Fruit fly (Drosophila melanogaster) whole organism, wandering third instar larva: ENCODE data around the gene ND-B17.2.

Experiments
- Abd-B ChIP-seq: fragments of >200 bp; optimal IDR thresholded peaks from 2 replicates; lab custom pipeline; 2017; ENCODE audit warnings: missing biosample characterization, missing genetic modification characterization
- CG32264 ChIP-seq: fragments of 200-800 bp; sonication (Bioruptor generic); optimal IDR thresholded peaks from 2 replicates; lab custom pipeline; 2016; ENCODE audit warnings: missing biosample characterization, missing genetic modification characterization
- CG9705 ChIP-seq: fragments of 200-800 bp; sonication (Bioruptor generic); optimal IDR thresholded peaks from 2 replicates; lab custom pipeline; 2018; ENCODE audit warnings: missing biosample characterization, mild to moderate bottlenecking, missing genetic modification characterization
- CrebA ChIP-seq: fragments of 200-800 bp; sonication (Bioruptor generic); optimal IDR thresholded peaks from 2 replicates; lab custom pipeline; 2016; ENCODE audit warnings: missing biosample characterization, mild to moderate bottlenecking, missing genetic modification characterization, borderline replicate concordance
- Dfd ChIP-seq: fragments of >200 bp; optimal IDR thresholded peaks from 2 replicates; lab custom pipeline; 2017; ENCODE audit warnings: missing biosample characterization, missing genetic modification characterization
- Dif ChIP-seq: fragments of 200-275, 200-300 bp; sonication (Bioruptor generic); optimal IDR thresholded peaks from 2 replicates; lab custom pipeline; 2018; ENCODE audit warnings: missing biosample characterization, missing genetic modification characterization; ENCODE audit not compliant: partially characterized antibody
- GATAd ChIP-seq: sonication (Bioruptor generic); optimal IDR thresholded peaks from 2 replicates; lab custom pipeline; 2016; ENCODE audit warnings: missing biosample characterization, missing genetic modification characterization
- HLH106 ChIP-seq: fragments of 200-800 bp; optimal IDR thresholded peaks from 3 replicates; lab custom pipeline; 2019; ENCODE audit warnings: missing biosample characterization, mild to moderate bottlenecking, missing genetic modification characterization, moderate library complexity
- Hnf4 ChIP-seq: fragments of 200-800 bp; sonication (Bioruptor generic); optimal IDR thresholded peaks from 2 replicates; lab custom pipeline; 2016; ENCODE audit warnings: missing biosample characterization, mild to moderate bottlenecking, missing genetic modification characterization
- Hr78 ChIP-seq: fragments of >200 bp; optimal IDR thresholded peaks from 2 replicates; lab custom pipeline; 2017; ENCODE audit warnings: missing biosample characterization, missing genetic modification characterization
- Hr83 ChIP-seq: fragments of 200-300 bp; sonication (Bioruptor generic); optimal IDR thresholded peaks from 2 replicates; lab custom pipeline; 2016; ENCODE audit warnings: missing biosample characterization, mild to moderate bottlenecking, missing genetic modification characterization, moderate library complexity; ENCODE audit not compliant: poor library complexity, severe bottlenecking
- Jra ChIP-seq: sonication (Bioruptor generic); optimal IDR thresholded peaks from 2 replicates; lab custom pipeline; 2016; ENCODE audit warnings: missing biosample characterization, missing genetic modification characterization
- Mio ChIP-seq: sonication (Bioruptor generic); optimal IDR thresholded peaks from 2 replicates; lab custom pipeline; 2016; ENCODE audit warnings: missing biosample characterization, missing genetic modification characterization
- Myc ChIP-seq: fragments of >200 bp; optimal IDR thresholded peaks from 2 replicates; lab custom pipeline; 2017
- N ChIP-seq: fragments of >200 bp; optimal IDR thresholded peaks from 2 replicates; lab custom pipeline; 2018; ENCODE audit warnings: missing biosample characterization, missing external identifiers, missing genetic modification characterization
- OdsH ChIP-seq: fragments of 200-800 bp; sonication (Bioruptor generic); optimal IDR thresholded peaks from 2 replicates; lab custom pipeline; 2016; ENCODE audit warnings: missing biosample characterization, mild to moderate bottlenecking, missing genetic modification characterization
- Rel ChIP-seq, 2 experiments: fragments of 200-800 bp; sonication (Bioruptor generic) in 1 of 2; optimal IDR thresholded peaks; 2 replicates in 1 of 2; 3 replicates in 1 of 2; lab custom pipeline; 2016 to 2019; ENCODE audit warnings: mild to moderate bottlenecking in 2 of 2, missing biosample characterization in 2 of 2, missing genetic modification characterization in 2 of 2, moderate library complexity in 1 of 2
- Sp1 ChIP-seq: fragments of 200-800 bp; sonication (Bioruptor generic); optimal IDR thresholded peaks from 3 replicates; lab custom pipeline; 2019; ENCODE audit warnings: missing biosample characterization, mild to moderate bottlenecking, missing genetic modification characterization, moderate library complexity
- Vsx2 ChIP-seq: fragments of 200-300, 225-300 bp; sonication (Bioruptor generic); optimal IDR thresholded peaks from 2 replicates; lab custom pipeline; 2018; ENCODE audit warnings: missing biosample characterization, missing genetic modification characterization; ENCODE audit not compliant: partially characterized antibody
- br ChIP-seq: fragments of 200-800 bp; sonication (Bioruptor generic); optimal IDR thresholded peaks from 2 replicates; lab custom pipeline; 2016; ENCODE audit warnings: missing biosample characterization, missing genetic modification characterization
- brk ChIP-seq: fragments of 200-800 bp; sonication (Bioruptor generic); optimal IDR thresholded peaks from 2 replicates; lab custom pipeline; 2016; ENCODE audit warnings: missing biosample characterization, mild to moderate bottlenecking, missing genetic modification characterization
- dl ChIP-seq, 2 experiments: fragments of 175-275, 200-275 bp in 1 of 2; fragments of 200-275 bp in 1 of 2; sonication (Bioruptor generic); optimal IDR thresholded peaks; lab custom pipeline; 2018; ENCODE audit warnings: mild to moderate bottlenecking in 2 of 2, missing biosample characterization in 2 of 2, missing genetic modification characterization in 2 of 2, moderate library complexity in 2 of 2; ENCODE audit not compliant: partially characterized antibody in 2 of 2, insufficient read depth in 1 of 2
- dmrt93B ChIP-seq: fragments of 200-800 bp; sonication (Bioruptor generic); optimal IDR thresholded peaks from 2 replicates; lab custom pipeline; 2018; ENCODE audit warnings: missing biosample characterization, mild to moderate bottlenecking, missing genetic modification characterization
- dsf ChIP-seq: sonication (Bioruptor generic); optimal IDR thresholded peaks from 2 replicates; lab custom pipeline; 2016; ENCODE audit warnings: missing biosample characterization, missing genetic modification characterization, borderline replicate concordance
- ey ChIP-seq: fragments of 200-800 bp; sonication (Bioruptor generic); optimal IDR thresholded peaks from 2 replicates; lab custom pipeline; 2016; ENCODE audit warnings: missing biosample characterization, missing genetic modification characterization
- foxo ChIP-seq, 2 experiments: fragments of 200-800 bp; sonication (Bioruptor generic); optimal IDR thresholded peaks; 2 replicates in 1 of 2; 3 replicates in 1 of 2; lab custom pipeline; 2016 to 2017; ENCODE audit warnings: missing biosample characterization in 2 of 2, missing genetic modification characterization in 2 of 2
- fru ChIP-seq: fragments of 200-800 bp; sonication (Bioruptor generic); optimal IDR thresholded peaks from 3 replicates; lab custom pipeline; 2016; ENCODE audit warnings: missing biosample characterization, mild to moderate bottlenecking, missing genetic modification characterization
- jim ChIP-seq: fragments of 175-275, 200-325 bp; sonication (Bioruptor generic); optimal IDR thresholded peaks from 2 replicates; lab custom pipeline; 2016; ENCODE audit warnings: missing biosample characterization, mild to moderate bottlenecking, missing genetic modification characterization
- lola ChIP-seq: fragments of >200 bp; optimal IDR thresholded peaks from 2 replicates; lab custom pipeline; 2017; ENCODE audit warnings: missing biosample characterization, missing genetic modification characterization
- pan ChIP-seq: fragments of >200 bp; optimal IDR thresholded peaks from 2 replicates; lab custom pipeline; 2017
- psq ChIP-seq: fragments of 200-800 bp; sonication (Bioruptor generic); optimal IDR thresholded peaks from 3 replicates; lab custom pipeline; 2017; ENCODE audit warnings: missing biosample characterization, mild to moderate bottlenecking, missing genetic modification characterization, moderate library complexity
- rgr ChIP-seq: fragments of 200-800 bp; sonication (Bioruptor generic); optimal IDR thresholded peaks from 3 replicates; lab custom pipeline; 2016; ENCODE audit warnings: missing biosample characterization, mild to moderate bottlenecking, missing genetic modification characterization
- sage ChIP-seq: fragments of 200-800 bp; sonication (Bioruptor generic); optimal IDR thresholded peaks from 2 replicates; lab custom pipeline; 2016; ENCODE audit warnings: missing biosample characterization, mild to moderate bottlenecking, missing genetic modification characterization
- sv ChIP-seq: fragments of 200-800 bp; sonication (Bioruptor generic); optimal IDR thresholded peaks from 3 replicates; lab custom pipeline; 2016; ENCODE audit warnings: missing biosample characterization, missing genetic modification characterization
- tai ChIP-seq: sonication (Bioruptor generic); optimal IDR thresholded peaks from 2 replicates; lab custom pipeline; 2016; ENCODE audit warnings: missing biosample characterization, missing genetic modification characterization
- usp ChIP-seq: fragments of >200 bp; optimal IDR thresholded peaks from 2 replicates; lab custom pipeline; 2017; ENCODE audit warnings: missing biosample characterization, missing genetic modification characterization
- woc ChIP-seq: sonication (Bioruptor generic); optimal IDR thresholded peaks from 2 replicates; lab custom pipeline; 2016; ENCODE audit warnings: missing biosample characterization, mild to moderate bottlenecking, missing genetic modification characterization

Gene ND-B17.2

DNA sequence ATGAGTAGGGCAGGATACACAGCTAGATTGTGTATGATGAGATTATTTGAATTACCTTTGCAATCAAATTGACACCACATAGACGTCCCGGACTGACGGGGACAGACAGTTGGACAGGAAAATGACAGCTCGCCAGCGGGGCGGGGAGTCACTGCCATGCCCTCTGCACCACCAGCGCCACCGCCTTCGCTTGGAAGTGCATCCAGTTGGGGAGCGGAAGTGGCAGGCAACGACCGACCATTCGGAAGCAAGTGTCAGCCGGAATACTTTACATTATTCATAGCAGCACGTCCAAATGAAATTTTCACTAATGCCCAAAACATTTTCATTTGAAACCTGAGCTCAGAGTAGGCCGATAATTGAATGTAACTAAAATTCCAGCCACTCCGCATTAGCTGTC is 29.7 kb upstream of the ND-B17.2 start, which contains the start of gene CG15395:
Gene CG15395 (plus strand): TSS at position 301 of the 400 bp plus-strand sequence.
- TF ChIP-seq sv (GFP tag; lab: Kevin White, UChicago) (no peak), jim (GFP tag; lab: Kevin White, UChicago) (no peak), GATAd (GFP tag; lab: Kevin White, UChicago) (no peak), Myc (no peak), Jra (GFP tag; lab: Kevin White, UChicago) (no peak), foxo (GFP tag; optimal IDR thresholded peaks at IDR 0.05; lab: Kevin White, UChicago) (no peak), ey (GFP tag; lab: Kevin White, UChicago) (no peak), dsf (GFP tag; lab: Kevin White, UChicago) (no peak), pan (lab: Kevin White, UChicago) (no peak), Hnf4 (GFP tag; lab: Kevin White, UChicago) (no peak), Dif (no peak), Rel (GFP tag; optimal IDR thresholded peaks at IDR 0.05; lab: Kevin White, UChicago) (no peak), Rel (tag; optimal IDR thresholded peaks at IDR 0.05; lab: Kevin White, UChicago) (no peak), br (GFP tag; lab: Kevin White, UChicago) (no peak), Abd-B (GFP tag; lab: Kevin White, UChicago) (no peak)

DNA sequence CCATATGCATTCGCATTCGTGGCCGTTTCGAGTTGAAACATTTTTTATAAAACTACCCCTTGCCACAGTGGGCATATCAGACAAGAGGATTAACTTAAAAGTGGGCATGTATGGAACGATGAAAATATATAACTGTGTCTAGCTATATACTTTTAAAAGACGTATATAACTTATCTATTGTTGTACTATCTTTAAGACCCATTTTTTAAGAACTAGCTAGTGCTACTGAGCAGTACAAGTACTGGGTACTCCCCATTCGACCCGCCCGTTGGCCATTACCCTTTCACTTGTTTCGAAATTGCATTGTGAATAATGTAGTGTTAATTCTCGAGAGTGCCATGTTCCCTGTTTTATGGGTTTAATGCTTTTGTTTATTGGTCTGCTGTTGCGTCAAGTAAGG is 26.8 kb upstream of the ND-B17.2 start:
- peak in 1 of 2 experiments; percentile 12 for TF ChIP-seq foxo (GFP tag; optimal IDR thresholded peaks at IDR 0.05; lab: Kevin White, UChicago)
- TF ChIP-seq fru (GFP tag; lab: Kevin White, UChicago): peak; percentile 8
- no peak for TF ChIP-seq CG9705 (GFP tag; lab: Kevin White, UChicago)

DNA sequence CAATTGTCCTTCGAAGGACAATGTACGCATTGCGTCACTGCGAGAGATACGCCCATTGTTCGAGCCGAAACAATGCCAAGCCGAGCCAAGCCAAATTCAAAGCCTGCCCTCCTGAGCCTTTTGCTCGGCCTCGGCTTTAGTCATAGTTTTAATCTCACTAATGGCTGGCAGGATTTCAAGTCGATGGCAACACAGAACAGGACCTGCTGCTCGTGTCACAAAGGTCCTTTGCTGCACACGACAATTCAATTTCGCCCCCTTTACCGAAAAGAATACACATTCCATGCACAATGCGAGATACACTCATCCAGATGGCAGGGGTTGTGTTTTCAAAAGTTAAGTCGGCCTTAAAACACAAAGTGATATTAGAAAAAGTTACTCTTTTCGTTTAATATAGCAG is 11.6 kb upstream of the ND-B17.2 start, which contains the start of gene CG15394:
Gene CG15394 (plus strand): TSS at position 301 of the 400 bp plus-strand sequence.
- TF ChIP-seq dl (GFP tag; optimal IDR thresholded peaks at IDR 0.05; lab: Kevin White, UChicago; ENCODE audit: insufficient read depth in 1 of 2, partially characterized antibody in 2 of 2) (no peak), OdsH (GFP tag; lab: Kevin White, UChicago) (no peak), Hr83 (no peak), Dif (no peak), foxo (GFP tag; optimal IDR thresholded peaks at IDR 0.05; lab: Kevin White, UChicago) (no peak), br (GFP tag; lab: Kevin White, UChicago) (no peak), tai (GFP tag; lab: Kevin White, UChicago) (no peak), sv (GFP tag; lab: Kevin White, UChicago) (no peak), dsf (GFP tag; lab: Kevin White, UChicago) (no peak), HLH106 (tag; lab: Kevin White, UChicago) (no peak), CG32264 (GFP tag; lab: Kevin White, UChicago) (no peak), brk (GFP tag; lab: Kevin White, UChicago) (no peak), dmrt93B (no peak), pan (lab: Kevin White, UChicago) (no peak), ey (GFP tag; lab: Kevin White, UChicago) (no peak), lola (GFP tag; lab: Kevin White, UChicago) (no peak), CG9705 (GFP tag; lab: Kevin White, UChicago) (no peak), jim (GFP tag; lab: Kevin White, UChicago) (no peak), sage (GFP tag; lab: Kevin White, UChicago) (no peak)
- TF ChIP-seq, all 38 proteins: peak for 0

DNA sequence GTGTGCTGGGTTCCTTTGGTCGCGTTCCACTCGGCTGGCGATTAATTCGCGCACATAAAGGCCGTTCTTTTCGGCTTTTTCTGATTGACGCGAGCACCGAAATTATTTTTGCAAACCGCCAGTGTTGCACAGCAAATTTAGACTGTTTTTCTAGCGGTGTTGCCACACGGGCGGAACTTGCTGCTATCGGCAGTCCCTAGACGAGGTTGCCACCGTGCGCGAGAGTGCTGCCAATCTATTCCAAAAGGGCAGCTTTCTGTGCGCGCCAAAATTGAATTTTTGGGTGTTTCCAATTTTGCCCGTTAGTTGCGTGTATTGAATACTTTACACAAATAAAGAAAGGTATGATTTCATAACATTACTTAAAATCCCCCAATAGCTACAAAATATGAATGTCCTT is 5.3 kb upstream of the ND-B17.2 start, which contains the start of gene Drp1:
Gene Drp1 (minus strand): TSS at position 146 of the 400 bp plus-strand sequence.
- no peak for TF ChIP-seq GATAd (GFP tag; lab: Kevin White, UChicago)
- no peak for TF ChIP-seq Vsx2 (GFP tag; lab: Kevin White, UChicago)
- TF ChIP-seq rgr (GFP tag; lab: Kevin White, UChicago): peak; percentile 60
- TF ChIP-seq Dfd (GFP tag; lab: Kevin White, UChicago): no peak
- no peak for TF ChIP-seq psq (GFP tag; lab: Kevin White, UChicago)
- peak; percentile 34 for TF ChIP-seq br (GFP tag; lab: Kevin White, UChicago)
- no peak for TF ChIP-seq Hr78
- TF ChIP-seq woc (GFP tag; lab: Kevin White, UChicago): no peak
- TF ChIP-seq HLH106 (tag; lab: Kevin White, UChicago): peak; percentile 37
- TF ChIP-seq CrebA (GFP tag; lab: Kevin White, UChicago): no peak
- no peak for TF ChIP-seq Dif
- no peak for TF ChIP-seq N (GFP tag; lab: Kevin White, UChicago)
- TF ChIP-seq CG32264 (GFP tag; lab: Kevin White, UChicago): no peak
- peak; percentile 18 for TF ChIP-seq ey (GFP tag; lab: Kevin White, UChicago)
- no peak for TF ChIP-seq dsf (GFP tag; lab: Kevin White, UChicago)
- peak in 1 of 2 experiments; percentile 64 for TF ChIP-seq foxo (GFP tag; optimal IDR thresholded peaks at IDR 0.05; lab: Kevin White, UChicago)
- peak; percentile 38 for TF ChIP-seq fru (GFP tag; lab: Kevin White, UChicago)
- TF ChIP-seq dmrt93B: no peak
- no peak for TF ChIP-seq brk (GFP tag; lab: Kevin White, UChicago)
- TF ChIP-seq Mio: no peak
- no peak for TF ChIP-seq Abd-B (GFP tag; lab: Kevin White, UChicago)
- TF ChIP-seq sv (GFP tag; lab: Kevin White, UChicago): peak; percentile 12
- TF ChIP-seq pan (lab: Kevin White, UChicago): no peak
- no peak for TF ChIP-seq Hnf4 (GFP tag; lab: Kevin White, UChicago)
- TF ChIP-seq Jra (GFP tag; lab: Kevin White, UChicago): peak; percentile 50
- peak; percentile 39 for TF ChIP-seq jim (GFP tag; lab: Kevin White, UChicago)
- no peak for TF ChIP-seq Rel (GFP tag; optimal IDR thresholded peaks at IDR 0.05; lab: Kevin White, UChicago)
- peak; percentile 51 for TF ChIP-seq Rel (tag; optimal IDR thresholded peaks at IDR 0.05; lab: Kevin White, UChicago)
- TF ChIP-seq dl (GFP tag; optimal IDR thresholded peaks at IDR 0.05; lab: Kevin White, UChicago; ENCODE audit: insufficient read depth in 1 of 2, partially characterized antibody in 2 of 2): no peak
- no peak for TF ChIP-seq usp (GFP tag; lab: Kevin White, UChicago)
- no peak for TF ChIP-seq Myc
- no peak for TF ChIP-seq tai (GFP tag; lab: Kevin White, UChicago)
- no peak for TF ChIP-seq OdsH (GFP tag; lab: Kevin White, UChicago)
- TF ChIP-seq lola (GFP tag; lab: Kevin White, UChicago): no peak
- no peak for TF ChIP-seq sage (GFP tag; lab: Kevin White, UChicago)
- peak; percentile 86 for TF ChIP-seq Hr83
- TF ChIP-seq Sp1 (GFP tag; lab: Kevin White, UChicago): no peak
